Fruit fly (Drosophila melanogaster): Measurements from ENCODE around the gene Uba4.

Uba4 gene

DNA sequence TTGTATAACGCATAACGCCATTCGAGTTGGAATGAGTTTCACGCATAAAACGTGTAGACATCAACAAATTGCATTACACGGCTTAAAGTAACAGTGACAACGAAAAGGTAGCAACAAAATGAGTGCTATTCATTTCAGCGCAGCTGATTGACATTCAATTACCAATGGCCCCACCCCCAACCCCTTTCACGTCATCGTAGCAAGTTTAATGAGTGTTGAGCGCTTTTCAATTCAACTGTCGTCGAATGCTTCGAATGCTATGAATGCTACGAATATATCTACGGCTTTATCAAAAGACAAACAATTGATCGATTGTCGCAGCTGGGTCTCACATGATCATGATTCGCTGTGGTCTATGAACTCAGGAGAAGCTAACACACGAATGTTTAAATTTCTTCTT, 16.4 kb downstream of the Uba4 start:
- TF ChIP-seq CG7101 (tag; optimal IDR thresholded peaks at IDR 0.05) (no peak), ovo (GFP tag; optimal IDR thresholded peaks at IDR 0.05) (no peak), tj (GFP tag; optimal IDR thresholded peaks at IDR 0.05) (no peak), CG11617 (GFP tag; optimal IDR thresholded peaks at IDR 0.05) (no peak)

DNA sequence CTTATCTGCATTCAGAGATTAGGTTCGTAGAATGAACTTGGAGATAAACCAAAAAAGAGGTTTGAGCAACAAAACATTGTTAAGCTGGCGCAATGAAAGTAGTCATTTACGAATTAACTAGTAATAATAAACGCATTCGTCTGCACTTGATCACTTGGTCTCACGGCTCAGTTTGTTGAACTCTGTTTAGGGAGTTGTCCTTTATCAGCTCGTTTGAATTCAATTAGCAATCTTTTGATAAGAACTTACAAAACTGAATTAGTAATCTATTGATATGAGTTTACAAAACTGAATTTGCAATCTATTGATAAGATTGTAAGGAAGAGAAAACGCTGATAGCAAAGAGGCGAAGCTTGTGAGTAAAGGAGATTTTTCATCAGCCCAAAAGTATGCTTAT, 16.9 kb downstream of the Uba4 start:
- TF ChIP-seq CG12768 (GFP tag; optimal IDR thresholded peaks at IDR 0.05) (no peak), Clk (GFP tag; optimal IDR thresholded peaks at IDR 0.05) (no peak), kay (GFP tag; ENCODE audit: borderline replicate concordance) (peak; percentile 70), toe (GFP tag; optimal IDR thresholded peaks at IDR 0.05) (no peak), cnc (optimal IDR thresholded peaks at IDR 0.05) (no peak), Crg-1 (GFP tag; optimal IDR thresholded peaks at IDR 0.05) (no peak), CG5204 (GFP tag; optimal IDR thresholded peaks at IDR 0.05) (no peak)

DNA sequence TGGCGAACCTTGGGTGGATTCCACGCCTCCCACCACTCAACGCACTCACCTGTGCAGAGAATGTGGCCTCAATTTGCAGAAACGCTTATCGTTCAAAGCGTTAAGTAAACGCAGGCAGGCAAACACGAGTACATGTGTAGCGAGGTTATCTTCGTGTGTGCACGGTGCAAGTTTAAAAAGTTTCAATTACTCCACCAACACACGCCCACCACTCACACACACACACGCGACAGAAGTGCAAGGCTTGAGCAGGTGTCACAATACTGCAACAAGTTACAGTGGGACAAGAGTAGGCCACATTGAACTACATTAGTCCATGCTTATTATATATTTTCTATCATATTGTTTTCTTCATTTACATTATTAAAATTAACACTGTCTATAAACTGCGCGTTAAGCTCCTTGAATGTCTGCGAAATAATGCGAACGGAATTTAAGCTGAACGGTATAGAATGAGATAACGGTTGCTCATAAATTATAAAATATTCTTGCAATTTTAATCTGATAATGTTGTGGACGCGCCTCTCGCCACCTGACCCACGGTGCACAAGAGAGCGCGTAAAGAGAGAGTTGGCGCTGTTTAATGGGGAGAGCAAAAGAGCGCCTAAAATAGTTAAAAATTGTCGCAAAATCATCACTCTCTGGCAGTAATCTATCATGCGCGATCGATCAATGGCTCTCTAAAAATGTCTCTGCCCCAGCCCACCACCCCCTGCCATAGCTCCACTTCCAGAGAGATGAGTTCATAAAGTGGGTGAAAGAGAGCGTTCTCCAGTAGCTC, 17.5 kb downstream of the Uba4 start:
- peak; percentile 96 for TF ChIP-seq CG5204 (GFP tag; optimal IDR thresholded peaks at IDR 0.05)
- TF ChIP-seq pad (GFP tag; optimal IDR thresholded peaks at IDR 0.05), result peak; percentile 80
- peak; percentile 92 for TF ChIP-seq Mnt (GFP tag; optimal IDR thresholded peaks at IDR 0.05)
- peak; percentile 84 for TF ChIP-seq ovo (GFP tag; optimal IDR thresholded peaks at IDR 0.05)
- TF ChIP-seq Hr96 (GFP tag; optimal IDR thresholded peaks at IDR 0.05), result peak; percentile 87
- peak; percentile 84 for TF ChIP-seq tj (GFP tag; optimal IDR thresholded peaks at IDR 0.05)
- TF ChIP-seq CG11617 (GFP tag; optimal IDR thresholded peaks at IDR 0.05), result peak; percentile 94
- TF ChIP-seq CG7101 (tag; optimal IDR thresholded peaks at IDR 0.05), result peak; percentile 96
- TF ChIP-seq CG7045 (GFP tag; optimal IDR thresholded peaks at IDR 0.05), result peak; percentile 88
- peak; percentile 95 for TF ChIP-seq bab1 (GFP tag; optimal IDR thresholded peaks at IDR 0.05)
- TF ChIP-seq Crg-1 (GFP tag; optimal IDR thresholded peaks at IDR 0.05), result peak; percentile 93
- TF ChIP-seq Clk (GFP tag; optimal IDR thresholded peaks at IDR 0.05), result peak; percentile 88
- peak; percentile 87 for TF ChIP-seq cic (GFP tag; optimal IDR thresholded peaks at IDR 0.05)
- peak; percentile 89 for TF ChIP-seq CG1620 (GFP tag; optimal IDR thresholded peaks at IDR 0.05)
- TF ChIP-seq CG33017 (tag; optimal IDR thresholded peaks at IDR 0.05), result peak; percentile 96
- peak; percentile 86 for TF ChIP-seq CG14711 (tag; optimal IDR thresholded peaks at IDR 0.05)
- TF ChIP-seq kay (GFP tag; ENCODE audit: borderline replicate concordance), result peak; percentile 82
- peak in 1 of 2 experiments; percentile 17 for TF ChIP-seq cnc (optimal IDR thresholded peaks at IDR 0.05)
- peak; percentile 97 for TF ChIP-seq CG12768 (GFP tag; optimal IDR thresholded peaks at IDR 0.05)
- peak; percentile 89 for TF ChIP-seq toe (GFP tag; optimal IDR thresholded peaks at IDR 0.05)

DNA sequence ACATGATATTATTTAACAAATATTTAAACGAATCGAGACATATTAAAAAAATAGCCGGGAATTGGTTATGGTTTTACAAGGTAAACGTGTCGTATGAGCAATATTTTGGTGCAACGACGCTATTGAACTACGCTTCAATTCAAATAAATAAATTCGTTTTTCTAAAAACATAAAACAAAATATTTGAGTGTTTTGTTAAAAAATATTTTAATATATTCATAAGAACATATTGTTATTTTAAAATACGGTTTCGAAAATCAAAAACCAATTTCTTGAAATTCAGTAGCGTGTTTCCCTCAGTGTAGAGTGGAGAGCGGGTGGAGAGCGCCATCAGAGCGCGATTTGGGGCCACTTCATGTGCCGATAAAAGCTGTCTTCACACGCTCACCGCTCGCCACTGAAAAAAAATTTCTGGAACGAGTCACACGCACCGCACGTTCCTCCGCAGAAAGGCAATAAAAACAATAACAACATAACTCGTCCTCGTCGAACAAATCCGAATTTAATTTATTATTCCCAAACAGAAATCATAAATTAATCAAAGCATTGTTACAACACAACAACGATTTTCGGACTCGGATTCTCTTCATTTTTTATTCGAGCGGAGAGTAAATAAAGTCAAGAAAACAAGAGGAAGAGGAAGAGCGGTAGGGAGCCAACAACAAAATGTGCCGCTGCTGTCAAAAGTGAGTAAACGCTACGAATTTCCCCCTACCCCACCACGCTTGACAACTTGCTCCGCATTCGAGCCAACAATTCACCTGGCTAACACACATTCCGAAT, 18.4 kb downstream of the Uba4 start:
- TF ChIP-seq CG7045 (GFP tag; optimal IDR thresholded peaks at IDR 0.05) (peak; percentile 89), CG33017 (tag; optimal IDR thresholded peaks at IDR 0.05) (peak; percentile 88), Clk (GFP tag; optimal IDR thresholded peaks at IDR 0.05) (no peak), Crg-1 (GFP tag; optimal IDR thresholded peaks at IDR 0.05) (peak; percentile 40), ovo (GFP tag; optimal IDR thresholded peaks at IDR 0.05) (peak; percentile 59), tj (GFP tag; optimal IDR thresholded peaks at IDR 0.05) (peak; percentile 36), kay (GFP tag; ENCODE audit: borderline replicate concordance) (peak; percentile 70), Mnt (GFP tag; optimal IDR thresholded peaks at IDR 0.05) (no peak), CG1620 (GFP tag; optimal IDR thresholded peaks at IDR 0.05) (peak; percentile 49), CG7101 (tag; optimal IDR thresholded peaks at IDR 0.05) (peak; percentile 87), Hr96 (GFP tag; optimal IDR thresholded peaks at IDR 0.05) (peak; percentile 47), CG12768 (GFP tag; optimal IDR thresholded peaks at IDR 0.05) (peak; percentile 71), pad (GFP tag; optimal IDR thresholded peaks at IDR 0.05) (peak; percentile 71), CG11617 (GFP tag; optimal IDR thresholded peaks at IDR 0.05) (peak; percentile 94), toe (GFP tag; optimal IDR thresholded peaks at IDR 0.05) (peak; percentile 16), bab1 (GFP tag; optimal IDR thresholded peaks at IDR 0.05) (peak; percentile 83), cnc (optimal IDR thresholded peaks at IDR 0.05) (no peak), CG14711 (tag; optimal IDR thresholded peaks at IDR 0.05) (peak; percentile 81), cic (GFP tag; optimal IDR thresholded peaks at IDR 0.05) (no peak), CG5204 (GFP tag; optimal IDR thresholded peaks at IDR 0.05) (peak; percentile 61)

DNA sequence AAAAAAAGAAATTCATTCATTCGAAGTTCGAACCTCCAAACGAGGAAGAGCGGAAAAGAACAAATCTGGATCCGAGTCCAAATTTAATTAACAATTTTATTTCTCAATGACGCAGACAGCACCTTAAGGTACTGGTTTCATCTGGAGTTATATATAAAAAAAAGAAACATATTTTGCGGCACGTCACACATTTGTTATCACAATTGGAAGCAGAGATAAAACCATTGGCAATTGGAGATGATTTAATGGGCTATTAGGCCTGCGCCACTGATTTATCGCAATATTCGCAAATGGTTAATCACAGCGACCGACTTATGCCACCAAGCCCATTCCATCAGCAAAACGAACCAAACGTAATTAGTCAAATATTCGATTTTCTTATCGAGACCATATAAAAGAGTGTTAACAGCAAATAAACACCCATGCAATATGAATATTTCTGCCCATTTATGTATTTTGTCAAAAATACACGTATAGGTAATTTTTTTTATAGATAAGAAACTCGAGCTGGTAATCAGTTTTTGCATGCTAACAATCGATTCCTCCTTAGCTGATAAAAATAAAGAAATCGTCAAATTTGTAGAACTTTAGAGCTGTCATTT, 21.3 kb downstream of the Uba4 start:
- no peak for TF ChIP-seq CG33017 (tag; optimal IDR thresholded peaks at IDR 0.05)
- TF ChIP-seq cic (GFP tag; optimal IDR thresholded peaks at IDR 0.05), result no peak
- TF ChIP-seq kay (GFP tag; ENCODE audit: borderline replicate concordance), result peak; percentile 65
